Fruit fly (Drosophila melanogaster) whole organism, embryonic: ENCODE results near the gene fal.

ENCODE experiments used
- Atf-2 ChIP-seq: fragments of 200-800 bp; sonication (Bioruptor generic); optimal IDR thresholded peaks from 2 replicates; lab custom pipeline; 2016; ENCODE audit warnings: missing biosample characterization, missing genetic modification characterization
- CG10654 ChIP-seq: fragments of 200-800 bp; sonication (Bioruptor generic); optimal IDR thresholded peaks from 2 replicates; lab custom pipeline; 2016; ENCODE audit warnings: missing biosample characterization, missing genetic modification characterization
- CG11723 ChIP-seq: fragments of 200-800 bp; sonication (Bioruptor generic); optimal IDR thresholded peaks from 2 replicates; lab custom pipeline; 2017; ENCODE audit warnings: missing biosample characterization, mild to moderate bottlenecking, missing genetic modification characterization
- CG12236 ChIP-seq: fragments of 200-800 bp; sonication (Bioruptor generic); optimal IDR thresholded peaks from 2 replicates; lab custom pipeline; 2016; ENCODE audit warnings: missing biosample characterization, missing genetic modification characterization
- CG12744 ChIP-seq: fragments of 200-800 bp; sonication (Bioruptor generic); optimal IDR thresholded peaks from 2 replicates; lab custom pipeline; 2016; ENCODE audit warnings: missing biosample characterization, missing genetic modification characterization
- CG14014 ChIP-seq: fragments of 200-800 bp; sonication (Bioruptor generic); IDR thresholded peaks from 2 replicates; pipeline ENCODE4 v1.3.6; 2022; ENCODE audit warnings: missing biosample characterization, missing genetic modification characterization
- CG15269 ChIP-seq: fragments of 200-800 bp; sonication (Bioruptor generic); optimal IDR thresholded peaks from 2 replicates; lab custom pipeline; 2018; ENCODE audit warnings: missing biosample characterization, mild to moderate bottlenecking, missing genetic modification characterization, moderate library complexity
- CG1529 ChIP-seq: fragments of 200-800 bp; sonication (Bioruptor generic); optimal IDR thresholded peaks from 3 replicates; lab custom pipeline; 2018; ENCODE audit warnings: missing biosample characterization, missing genetic modification characterization
- CG1647 ChIP-seq: fragments of 200-800 bp; sonication (Bioruptor generic); optimal IDR thresholded peaks from 3 replicates; lab custom pipeline; 2016; ENCODE audit warnings: missing biosample characterization, missing genetic modification characterization
- CG17568 ChIP-seq: fragments of 200-800 bp; sonication (Bioruptor generic); optimal IDR thresholded peaks from 2 replicates; lab custom pipeline; 2018; ENCODE audit warnings: missing biosample characterization, mild to moderate bottlenecking, missing genetic modification characterization, moderate library complexity
- CG18011 ChIP-seq: fragments of 200-800 bp; sonication (Bioruptor generic); optimal IDR thresholded peaks from 2 replicates; lab custom pipeline; 2017; ENCODE audit warnings: missing biosample characterization, missing genetic modification characterization, mild to moderate bottlenecking, moderate library complexity, missing genotype
- CG2202 ChIP-seq: fragments of 200-800 bp; sonication (Bioruptor generic); optimal IDR thresholded peaks from 2 replicates; lab custom pipeline; 2018; ENCODE audit warnings: missing biosample characterization, mild to moderate bottlenecking, missing genetic modification characterization
- CG30403 ChIP-seq: fragments of 200-800 bp; sonication (Bioruptor generic); optimal IDR thresholded peaks from 3 replicates; lab custom pipeline; 2016; ENCODE audit warnings: missing biosample characterization, missing genetic modification characterization
- CG31365 ChIP-seq: fragments of 200-800 bp; sonication (Bioruptor generic); optimal IDR thresholded peaks from 2 replicates; lab custom pipeline; 2018; ENCODE audit warnings: missing biosample characterization, mild to moderate bottlenecking, missing genetic modification characterization
- CG4404 ChIP-seq: fragments of 200-800 bp; sonication (Bioruptor generic); IDR thresholded peaks from 2 replicates; pipeline ENCODE4 v1.3.6; 2022; ENCODE audit warnings: missing biosample characterization, missing genetic modification characterization
- CG6175 ChIP-seq: fragments of 200-800 bp; sonication (Bioruptor generic); IDR thresholded peaks from 3 replicates; pipeline ENCODE4 v1.3.6; 2022; ENCODE audit warnings: missing biosample characterization, missing genetic modification characterization
- CG9609 ChIP-seq: fragments of 200-800 bp; sonication (Bioruptor generic); optimal IDR thresholded peaks from 3 replicates; lab custom pipeline; 2016; ENCODE audit warnings: missing biosample characterization, missing genetic modification characterization
- CG9797 ChIP-seq: fragments of 200-800 bp; sonication (Bioruptor generic); optimal IDR thresholded peaks from 3 replicates; lab custom pipeline; 2018; ENCODE audit warnings: missing biosample characterization, mild to moderate bottlenecking, missing genetic modification characterization
- CTCF ChIP-seq: fragments of 200-800 bp; sonication (Bioruptor generic); optimal IDR thresholded peaks from 2 replicates; lab custom pipeline; 2017; ENCODE audit warnings: missing biosample characterization, mild to moderate bottlenecking, missing genetic modification characterization, moderate library complexity
- Dek ChIP-seq: fragments of 200-800 bp; sonication (Bioruptor generic); optimal IDR thresholded peaks from 3 replicates; lab custom pipeline; 2019; ENCODE audit warnings: missing biosample characterization, mild to moderate bottlenecking, missing genetic modification characterization, moderate library complexity
- Dip2 ChIP-seq: fragments of 200-800 bp; sonication (Bioruptor generic); IDR thresholded peaks from 2 replicates; pipeline ENCODE4 v1.3.6; 2022; ENCODE audit warnings: missing biosample characterization, missing genetic modification characterization
- Dip3 ChIP-seq: fragments of 200-800 bp; sonication (Bioruptor generic); optimal IDR thresholded peaks from 3 replicates; lab custom pipeline; 2016; ENCODE audit warnings: missing biosample characterization, missing genetic modification characterization
- Elba2 ChIP-seq: fragments of 200-800 bp; sonication (Bioruptor generic); optimal IDR thresholded peaks from 3 replicates; lab custom pipeline; 2016; ENCODE audit warnings: missing biosample characterization, missing genetic modification characterization
- HLH4C ChIP-seq: fragments of 200-800 bp; sonication (Bioruptor generic); IDR thresholded peaks from 3 replicates; pipeline ENCODE4 v1.3.6; 2022; ENCODE audit warnings: missing biosample characterization, missing genetic modification characterization; ENCODE audit not compliant: partially characterized antibody
- HLHmδ ChIP-seq: fragments of 200-800 bp; sonication (Bioruptor generic); optimal IDR thresholded peaks from 2 replicates; lab custom pipeline; 2018; ENCODE audit warnings: missing biosample characterization, mild to moderate bottlenecking, missing genetic modification characterization, moderate library complexity
- Lhr ChIP-seq: fragments of 200-800 bp; sonication (Bioruptor generic); optimal IDR thresholded peaks from 3 replicates; lab custom pipeline; 2017; ENCODE audit warnings: mild to moderate bottlenecking, missing biosample characterization, missing genetic modification reagents, missing genetic modification characterization
- NK7.1 ChIP-seq: fragments of 200-800 bp; sonication (Bioruptor generic); optimal IDR thresholded peaks from 3 replicates; lab custom pipeline; 2016; ENCODE audit warnings: missing biosample characterization, missing genetic modification characterization
- NfI ChIP-seq: fragments of 200-800 bp; sonication (Bioruptor generic); optimal IDR thresholded peaks from 3 replicates; lab custom pipeline; 2018; ENCODE audit warnings: missing biosample characterization, mild to moderate bottlenecking, missing genetic modification characterization, moderate library complexity
- Ptx1 ChIP-seq: fragments of 200-800 bp; sonication (Bioruptor generic); IDR thresholded peaks from 2 replicates; pipeline ENCODE4 v1.3.6; 2022; ENCODE audit warnings: missing biosample characterization, missing genetic modification characterization
- aop ChIP-seq: fragments of 200-800 bp; sonication (Bioruptor generic); IDR thresholded peaks from 2 replicates; pipeline ENCODE4 v1.3.6; 2022; ENCODE audit warnings: missing biosample characterization, missing genetic modification characterization
- chif ChIP-seq, 2 experiments: fragments of 200-800 bp; sonication (Bioruptor generic); optimal IDR thresholded peaks; 3 replicates each; lab custom pipeline; 2016; ENCODE audit warnings: missing biosample characterization in 2 of 2, missing genetic modification characterization in 2 of 2
- danr ChIP-seq: fragments of 200-800 bp; sonication (Bioruptor generic); IDR thresholded peaks from 2 replicates; pipeline ENCODE4 v1.3.6; 2022; ENCODE audit warnings: missing biosample characterization, missing genetic modification characterization
- dati ChIP-seq: fragments of 200-800 bp; sonication (Bioruptor generic); IDR thresholded peaks from 2 replicates; pipeline ENCODE4 v1.3.6; 2022; ENCODE audit warnings: missing biosample characterization, missing genetic modification characterization
- exex ChIP-seq: fragments of 200-800 bp; sonication (Bioruptor generic); optimal IDR thresholded peaks from 4 replicates; lab custom pipeline; 2018; ENCODE audit warnings: missing biosample characterization, mild to moderate bottlenecking, missing genetic modification characterization, moderate library complexity
- fd102C ChIP-seq: fragments of 200-800 bp; sonication (Bioruptor generic); optimal IDR thresholded peaks from 2 replicates; lab custom pipeline; 2018; ENCODE audit warnings: missing biosample characterization, mild to moderate bottlenecking, missing genetic modification characterization, moderate library complexity
- fu2 ChIP-seq: fragments of 200-800 bp; sonication (Bioruptor generic); optimal IDR thresholded peaks from 2 replicates; lab custom pipeline; 2016; ENCODE audit warnings: missing biosample characterization, missing genetic modification characterization
- gce ChIP-seq: fragments of 200-800 bp; sonication (Bioruptor generic); IDR thresholded peaks from 3 replicates; pipeline ENCODE4 v1.3.6; 2022; ENCODE audit warnings: missing biosample characterization, missing genetic modification characterization
- grau ChIP-seq: fragments of 200-800 bp; optimal IDR thresholded peaks from 3 replicates; lab custom pipeline; 2019; ENCODE audit warnings: missing biosample characterization, mild to moderate bottlenecking, missing genetic modification characterization, moderate library complexity
- klu ChIP-seq: fragments of 200-800 bp; sonication (Bioruptor generic); IDR thresholded peaks from 2 replicates; pipeline ENCODE4 v1.3.6; 2022; ENCODE audit warnings: missing biosample characterization, missing genetic modification characterization
- mld ChIP-seq: fragments of 200-800 bp; sonication (Bioruptor generic); IDR thresholded peaks from 3 replicates; pipeline ENCODE4 v1.3.6; 2022; ENCODE audit warnings: missing biosample characterization, missing genetic modification characterization; ENCODE audit not compliant: partially characterized antibody
- nau ChIP-seq: fragments of 200-800 bp; sonication (Bioruptor generic); optimal IDR thresholded peaks from 3 replicates; lab custom pipeline; 2017; ENCODE audit warnings: missing biosample characterization, mild to moderate bottlenecking, missing genetic modification characterization, missing genetic modification reagents
- otp ChIP-seq: fragments of 200-800 bp; sonication (Bioruptor generic); IDR thresholded peaks from 3 replicates; pipeline ENCODE4, ENCODE4 v1.3.6; 2022; ENCODE audit warnings: missing biosample characterization, missing genetic modification characterization
- phol ChIP-seq: fragments of 200-800 bp; sonication (Bioruptor generic); optimal IDR thresholded peaks from 3 replicates; lab custom pipeline; 2018; ENCODE audit warnings: missing biosample characterization, mild to moderate bottlenecking, missing genetic modification characterization, moderate library complexity
- slou ChIP-seq: fragments of 200-800 bp; sonication (Bioruptor generic); optimal IDR thresholded peaks from 3 replicates; lab custom pipeline; 2016; ENCODE audit warnings: missing biosample characterization, missing genetic modification characterization
- stwl ChIP-seq: fragments of 200-800 bp; sonication (Bioruptor generic); optimal IDR thresholded peaks from 3 replicates; lab custom pipeline; 2018; ENCODE audit warnings: missing biosample characterization, mild to moderate bottlenecking, missing genetic modification characterization, moderate library complexity
- trh ChIP-seq: fragments of 200-800 bp; sonication (Bioruptor generic); optimal IDR thresholded peaks from 2 replicates; lab custom pipeline; 2016; ENCODE audit warnings: missing biosample characterization, missing genetic modification characterization
- ttk ChIP-seq: fragments of 200-800 bp; sonication (Bioruptor generic); IDR thresholded peaks from 2 replicates; pipeline ENCODE4 v2.1.2; 2022; ENCODE audit warnings: missing biosample characterization, missing genetic modification characterization
- twi ChIP-seq: fragments of 200-800 bp; optimal IDR thresholded peaks from 2 replicates; lab custom pipeline; 2019; ENCODE audit warnings: missing biosample characterization, mild to moderate bottlenecking, missing genetic modification characterization, moderate library complexity
- tx ChIP-seq: fragments of 200-800 bp; sonication (Bioruptor generic); optimal IDR thresholded peaks from 2 replicates; lab custom pipeline; 2016; ENCODE audit warnings: missing biosample characterization, missing genetic modification characterization
- vfl ChIP-seq: fragments of 200-800 bp; sonication (Bioruptor generic); optimal IDR thresholded peaks from 2 replicates; lab custom pipeline; 2016; ENCODE audit warnings: missing biosample characterization, missing genetic modification characterization
- yki ChIP-seq: fragments of >200 bp; optimal IDR thresholded peaks from 3 replicates; lab custom pipeline; 2018
- zen ChIP-seq: fragments of 200-800 bp; sonication (Bioruptor generic); optimal IDR thresholded peaks from 3 replicates; lab custom pipeline; 2018; ENCODE audit warnings: missing biosample characterization, mild to moderate bottlenecking, missing genetic modification characterization, moderate library complexity

The fal gene

dm6 chr3L:19337398-19338086 is 43.2 kb downstream of the fal start, which contains the start of gene pip (continued):
- TF ChIP-seq CG12744 (GFP tag; lab: Kevin White, UChicago) (no peak), CG4404 (no peak), dati (GFP tag; lab: Robert Waterston, UW) (no peak), otp (GFP tag; lab: Robert Waterston, UW) (no peak), vfl (no peak), CG18011 (no peak), grau (tag; lab: Kevin White, UChicago) (peak; percentile 14), CG30403 (no peak), Ptx1 (GFP tag; lab: Robert Waterston, UW) (no peak), CG6175 (no peak), klu (no peak), CG9609 (GFP tag; lab: Kevin White, UChicago) (no peak), Dek (tag; lab: Kevin White, UChicago) (no peak), fd102C (GFP tag; lab: Kevin White, UChicago) (no peak), fu2 (no peak), mld (GFP tag; lab: Robert Waterston, UW) (0 out of 3 replicates have a peak, but pooled peaks have one; percentile 14), CG9797 (GFP tag; lab: Kevin White, UChicago) (no peak), phol (tag; lab: Kevin White, UChicago) (no peak), CTCF (GFP tag; lab: Kevin White, UChicago) (no peak), gce (no peak), HLHmδ (GFP tag; lab: Kevin White, UChicago) (no peak), CG15269 (tag; lab: Kevin White, UChicago) (peak; percentile 2), Atf-2 (GFP tag; lab: Kevin White, UChicago) (no peak), CG1529 (GFP tag; lab: Kevin White, UChicago) (peak; percentile 27), trh (GFP tag; lab: Kevin White, UChicago) (no peak), CG10654 (no peak), aop (GFP tag; lab: Robert Waterston, UW) (no peak), nau (GFP tag; lab: Kevin White, UChicago) (peak; percentile 72), danr (GFP tag; lab: Robert Waterston, UW) (no peak), Dip3 (GFP tag; lab: Kevin White, UChicago) (peak; percentile 3), zen (tag; lab: Kevin White, UChicago) (no peak), yki (lab: Kevin White, UChicago) (no peak), NK7.1 (GFP tag; lab: Kevin White, UChicago) (no peak), CG2202 (tag; lab: Kevin White, UChicago) (no peak), CG14014 (GFP tag; lab: Robert Waterston, UW) (peak; percentile 15; the same call in 1 of the 2 replicates), NfI (GFP tag; lab: Kevin White, UChicago) (no peak), Lhr (GFP tag; lab: Kevin White, UChicago) (no peak), Dip2 (GFP tag; lab: Robert Waterston, UW) (no peak), CG31365 (peak; percentile 34), ttk (GFP tag; lab: Robert Waterston, UW) (no peak), twi (tag; lab: Kevin White, UChicago) (no peak), slou (no peak), HLH4C (GFP tag; lab: Robert Waterston, UW) (no peak), Elba2 (GFP tag; lab: Kevin White, UChicago) (no peak), CG1647 (GFP tag; lab: Kevin White, UChicago) (peak; percentile 41), exex (tag; lab: Kevin White, UChicago) (no peak), CG11723 (peak; percentile 45), chif (GFP tag; optimal IDR thresholded peaks at IDR 0.05; lab: Kevin White, UChicago) (peak in 1 of 2 experiments; percentile 14), CG17568 (GFP tag; lab: Kevin White, UChicago) (peak; percentile 69), tx (GFP tag; lab: Kevin White, UChicago) (no peak), CG12236 (GFP tag; lab: Kevin White, UChicago) (peak; percentile 18), stwl (no peak)
